Worm (Caenorhabditis elegans) whole organism, late embryonic: ENCODE measurements around the gene CC8.3.

Experiments used
- ama-1 ChIP-seq: fragments of 150-350 bp; optimal IDR thresholded peaks from 2 replicates; lab custom pipeline; 2014
- dmd-4 ChIP-seq: sonication (generic microtip); optimal IDR thresholded peaks from 2 replicates; lab custom pipeline; 2016; ENCODE audit warnings: borderline replicate concordance, missing genetic modification characterization, missing compliant biosample characterization
- hlh-8 ChIP-seq: sonication (generic microtip); optimal IDR thresholded peaks from 2 replicates; lab custom pipeline; 2016; ENCODE audit warnings: missing genotype, missing genetic modification characterization, missing compliant biosample characterization
- npax-4 ChIP-seq: sonication (generic microtip); optimal IDR thresholded peaks from 2 replicates; lab custom pipeline; 2016; ENCODE audit warnings: missing genetic modification characterization, missing compliant biosample characterization
- zip-5 ChIP-seq: sonication (generic microtip); optimal IDR thresholded peaks from 2 replicates; lab custom pipeline; 2016; ENCODE audit warnings: missing genetic modification characterization, missing compliant biosample characterization

Gene CC8.3

ce11 chrIV:3593513-3593912 lies 48.6 kb downstream of the CC8.3 start, which contains the start of gene taf-2:
Gene taf-2, minus strand, starts transcription at chrIV:3593613.
- TF ChIP-seq hlh-8 (no peak), zip-5 (tag; lab: Kevin White, UChicago) (no peak), ama-1 (lab: Kevin White, UChicago) (no peak), dmd-4 (no peak), npax-4 (tag; lab: Kevin White, UChicago) (no peak)
